Worm (Caenorhabditis elegans) whole organism, L3 larva: ENCODE data around the gene F45E1.1.

Source experiments
- R02D3.7 ChIP-seq: fragments of 150-350 bp; optimal IDR thresholded peaks from 2 replicates; lab custom pipeline; 2014; ENCODE audit warnings: missing biosample characterization, missing genetic modification characterization
- ZK546.5 ChIP-seq: sonication (generic microtip); optimal IDR thresholded peaks from 2 replicates; lab custom pipeline; 2017; ENCODE audit warnings: missing biosample characterization, missing genetic modification characterization
- aly-2 ChIP-seq: fragments of 150-350 bp; optimal IDR thresholded peaks from 2 replicates; lab custom pipeline; 2014; ENCODE audit warnings: missing biosample characterization, missing genetic modification characterization
- ama-1 ChIP-seq: fragments of 150-350 bp; optimal IDR thresholded peaks from 2 replicates; lab custom pipeline; 2018
- ceh-16 ChIP-seq: sonication (generic microtip); optimal IDR thresholded peaks from 2 replicates; lab custom pipeline; 2017; ENCODE audit warnings: missing biosample characterization, missing genetic modification characterization
- ceh-82 ChIP-seq: fragments of 150-350 bp; optimal IDR thresholded peaks from 2 replicates; lab custom pipeline; 2014; ENCODE audit warnings: missing biosample characterization, missing genetic modification characterization
- daf-12 ChIP-seq: fragments of 150-350 bp; optimal IDR thresholded peaks from 2 replicates; lab custom pipeline; 2014; ENCODE audit warnings: missing biosample characterization, missing genetic modification reagents, missing genetic modification characterization
- egl-27 ChIP-seq: sonication (generic microtip); optimal IDR thresholded peaks from 4 replicates; lab custom pipeline; 2017; ENCODE audit warnings: missing biosample characterization, missing genetic modification reagents, missing genetic modification characterization
- egl-5 ChIP-seq: fragments of 150-350 bp; optimal IDR thresholded peaks from 2 replicates; lab custom pipeline; 2017; ENCODE audit warnings: missing biosample characterization, missing genetic modification reagents, missing genetic modification characterization, inconsistent platforms
- elt-2 ChIP-seq: sonication (generic microtip); optimal IDR thresholded peaks from 2 replicates; lab custom pipeline; 2016; ENCODE audit warnings: missing genetic modification reagents, mild to moderate bottlenecking, missing genetic modification characterization, missing compliant biosample characterization
- elt-3 ChIP-seq, 3 experiments: fragments of 150-350 bp in 1 of 3; sonication (generic microtip) in 2 of 3; optimal IDR thresholded peaks; 2 replicates in 2 of 3; 4 replicates in 1 of 3; lab custom pipeline; 2014 to 2017; ENCODE audit warnings: missing biosample characterization in 3 of 3, missing genetic modification characterization in 3 of 3
- eor-1 ChIP-seq, 2 experiments: fragments of 150-350 bp; optimal IDR thresholded peaks; 2 replicates each; lab custom pipeline; 2014 to 2018; ENCODE audit warnings: missing biosample characterization in 2 of 2, missing genetic modification characterization in 2 of 2
- fkh-10 ChIP-seq: sonication (generic microtip); optimal IDR thresholded peaks from 2 replicates; lab custom pipeline; 2017; ENCODE audit warnings: missing biosample characterization, missing genetic modification reagents, missing genetic modification characterization
- fkh-2 ChIP-seq: fragments of 150-350 bp; optimal IDR thresholded peaks from 2 replicates; lab custom pipeline; 2014; ENCODE audit warnings: missing biosample characterization, missing genetic modification reagents, missing genetic modification characterization
- hmg-11 ChIP-seq: sonication (generic microtip); optimal IDR thresholded peaks from 2 replicates; lab custom pipeline; 2016; ENCODE audit warnings: missing genetic modification characterization, missing compliant biosample characterization
- jun-1 ChIP-seq: fragments of 150-350 bp; optimal IDR thresholded peaks from 2 replicates; lab custom pipeline; 2014; ENCODE audit warnings: missing biosample characterization, missing genetic modification reagents, missing genetic modification characterization
- lin-15B ChIP-seq: fragments of 150-350 bp; optimal IDR thresholded peaks from 2 replicates; lab custom pipeline; 2014; ENCODE audit warnings: missing biosample characterization, missing genetic modification characterization
- lin-39 ChIP-seq: fragments of 150-350 bp; optimal IDR thresholded peaks from 2 replicates; lab custom pipeline; 2018; ENCODE audit warnings: missing biosample characterization, missing genetic modification reagents, missing genetic modification characterization
- lsy-12 ChIP-seq: sonication (generic microtip); optimal IDR thresholded peaks from 2 replicates; lab custom pipeline; 2016; ENCODE audit warnings: mild to moderate bottlenecking, missing genetic modification characterization, missing compliant biosample characterization
- mdl-1 ChIP-seq: fragments of 150-350 bp; optimal IDR thresholded peaks from 2 replicates; lab custom pipeline; 2014; ENCODE audit warnings: missing biosample characterization, missing genetic modification characterization
- mml-1 ChIP-seq: fragments of 150-350 bp; sonication (generic microtip); optimal IDR thresholded peaks from 3 replicates; lab custom pipeline; 2014; ENCODE audit warnings: missing biosample characterization, missing genetic modification characterization
- nfya-1 ChIP-seq: sonication (generic microtip); optimal IDR thresholded peaks from 2 replicates; lab custom pipeline; 2017; ENCODE audit warnings: missing genetic modification characterization, mild to moderate bottlenecking, missing compliant biosample characterization, antibody characterized with exemption, moderate library complexity; ENCODE audit not compliant: insufficient read depth
- nhr-11 ChIP-seq: fragments of 150-350 bp; optimal IDR thresholded peaks from 2 replicates; lab custom pipeline; 2014; ENCODE audit warnings: missing biosample characterization, missing genetic modification characterization
- nhr-12 ChIP-seq: fragments of 150-350 bp; optimal IDR thresholded peaks from 2 replicates; lab custom pipeline; 2014; ENCODE audit warnings: missing biosample characterization, missing genetic modification characterization
- nhr-23 ChIP-seq: fragments of 150-350 bp; optimal IDR thresholded peaks from 2 replicates; lab custom pipeline; 2014; ENCODE audit warnings: missing biosample characterization, missing genetic modification reagents, missing genetic modification characterization
- nhr-237 ChIP-seq: fragments of 150-350 bp; optimal IDR thresholded peaks from 2 replicates; lab custom pipeline; 2014; ENCODE audit warnings: missing biosample characterization, missing genetic modification characterization
- nhr-25 ChIP-seq: sonication (generic microtip); optimal IDR thresholded peaks from 2 replicates; lab custom pipeline; 2017; ENCODE audit warnings: missing biosample characterization, missing genetic modification characterization
- nhr-43 ChIP-seq: sonication (generic microtip); optimal IDR thresholded peaks from 2 replicates; lab custom pipeline; 2016; ENCODE audit warnings: mild to moderate bottlenecking, missing genetic modification characterization, missing compliant biosample characterization; ENCODE audit not compliant: poor library complexity, severe bottlenecking
- nhr-67 ChIP-seq: fragments of 150-350 bp; optimal IDR thresholded peaks from 2 replicates; lab custom pipeline; 2014; ENCODE audit warnings: missing biosample characterization, missing genetic modification characterization
- nhr-76 ChIP-seq: fragments of 150-350 bp; sonication (generic microtip); optimal IDR thresholded peaks from 5 replicates; lab custom pipeline; 2014; ENCODE audit warnings: missing biosample characterization, missing genetic modification characterization
- nhr-77 ChIP-seq: fragments of 150-350 bp; optimal IDR thresholded peaks from 2 replicates; lab custom pipeline; 2014; ENCODE audit warnings: missing biosample characterization, missing genetic modification characterization
- pha-4 ChIP-seq: fragments of 150-350 bp; optimal IDR thresholded peaks from 2 replicates; lab custom pipeline; 2014; ENCODE audit warnings: missing biosample characterization, missing genetic modification reagents, missing genetic modification characterization
- pqm-1 ChIP-seq: fragments of 150-350 bp; optimal IDR thresholded peaks from 2 replicates; lab custom pipeline; 2017; ENCODE audit warnings: missing biosample characterization, missing genetic modification characterization, inconsistent platforms
- sea-2 ChIP-seq: fragments of 150-350 bp; sonication (generic microtip); optimal IDR thresholded peaks from 4 replicates; lab custom pipeline; 2014; ENCODE audit warnings: missing biosample characterization, missing genetic modification reagents, missing genetic modification characterization
- skn-1 ChIP-seq: fragments of 150-350 bp; optimal IDR thresholded peaks from 2 replicates; lab custom pipeline; 2014; ENCODE audit warnings: missing biosample characterization, missing genetic modification characterization
- snpc-4 ChIP-seq: fragments of 150-350 bp; optimal IDR thresholded peaks from 2 replicates; lab custom pipeline; 2014; ENCODE audit warnings: missing biosample characterization, missing genetic modification characterization
- tbx-2 ChIP-seq: sonication (generic microtip); optimal IDR thresholded peaks from 2 replicates; lab custom pipeline; 2016; ENCODE audit warnings: mild to moderate bottlenecking, missing genetic modification characterization, missing compliant biosample characterization
- unc-39 ChIP-seq: sonication (generic microtip); optimal IDR thresholded peaks from 4 replicates; lab custom pipeline; 2017; ENCODE audit warnings: missing biosample characterization, missing genetic modification characterization
- zag-1 ChIP-seq: fragments of 150-350 bp; optimal IDR thresholded peaks from 2 replicates; lab custom pipeline; 2014; ENCODE audit warnings: missing biosample characterization, missing genetic modification characterization
- ztf-11 ChIP-seq: fragments of 150-350 bp; optimal IDR thresholded peaks from 2 replicates; lab custom pipeline; 2014; ENCODE audit warnings: missing biosample characterization, missing genetic modification characterization

F45E1.1 gene

DNA sequence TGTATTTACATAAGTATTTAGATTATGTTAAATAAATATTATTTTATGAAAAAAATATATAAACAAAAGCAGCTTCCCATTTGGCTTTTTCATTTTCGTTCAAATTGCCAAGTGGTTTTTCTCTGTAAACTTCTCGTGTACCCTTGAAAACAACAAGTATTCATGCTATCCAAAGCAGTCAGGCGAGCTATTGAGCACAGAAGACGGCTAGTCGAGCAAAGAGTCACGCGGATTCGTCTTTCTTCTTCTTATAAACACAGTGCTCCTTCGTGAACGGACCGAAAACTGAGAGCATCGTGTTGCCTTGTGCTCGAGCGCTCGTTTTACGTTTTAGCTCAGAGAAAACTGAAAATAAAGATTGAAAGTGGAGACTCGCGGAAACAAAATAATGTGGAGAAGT lies 12.4 kb downstream of the F45E1.1 start:
- TF ChIP-seq lin-39 (tag; lab: Kevin White, UChicago) = no peak
- TF ChIP-seq nhr-67 (tag; lab: Kevin White, UChicago) = no peak
- peak; percentile 12 for TF ChIP-seq nfya-1
- TF ChIP-seq nhr-76 (tag; lab: Kevin White, UChicago) = no peak

DNA sequence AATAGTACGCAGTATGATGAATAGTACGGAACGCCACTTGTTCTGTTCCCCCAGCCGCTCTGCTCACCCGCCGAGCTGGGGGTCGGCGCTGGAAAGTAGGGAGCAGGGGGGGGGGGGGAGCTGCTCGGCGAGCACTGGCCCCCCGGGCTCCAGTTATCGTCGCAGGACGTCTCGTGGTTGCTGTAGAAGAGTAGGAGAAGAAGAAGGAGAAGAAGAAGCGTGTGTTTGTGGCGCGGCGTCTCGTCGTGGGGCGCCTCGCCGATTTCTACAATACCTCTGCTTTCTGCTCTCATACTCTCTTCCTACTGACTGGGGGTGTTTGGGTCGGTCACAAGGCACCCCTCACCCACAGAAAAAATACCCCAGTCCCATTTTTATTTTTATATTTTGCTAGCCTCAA lies 13.8 kb downstream of the F45E1.1 start:
- TF ChIP-seq nfya-1 (peak; percentile 69), mdl-1 (tag; lab: Kevin White, UChicago) (peak; percentile 4), lsy-12 (tag; lab: Kevin White, UChicago) (peak; percentile 46), pha-4 (peak; percentile 26), nhr-25 (tag; lab: Kevin White, UChicago) (no peak), jun-1 (tag; lab: Kevin White, UChicago) (no peak), hmg-11 (tag; lab: Kevin White, UChicago) (peak; percentile 81), fkh-10 (peak; percentile 24), nhr-237 (tag; lab: Kevin White, UChicago) (no peak), lin-39 (tag; lab: Kevin White, UChicago) (peak; percentile 76)
- TF ChIP-seq, all 47 proteins: peak for 7

DNA sequence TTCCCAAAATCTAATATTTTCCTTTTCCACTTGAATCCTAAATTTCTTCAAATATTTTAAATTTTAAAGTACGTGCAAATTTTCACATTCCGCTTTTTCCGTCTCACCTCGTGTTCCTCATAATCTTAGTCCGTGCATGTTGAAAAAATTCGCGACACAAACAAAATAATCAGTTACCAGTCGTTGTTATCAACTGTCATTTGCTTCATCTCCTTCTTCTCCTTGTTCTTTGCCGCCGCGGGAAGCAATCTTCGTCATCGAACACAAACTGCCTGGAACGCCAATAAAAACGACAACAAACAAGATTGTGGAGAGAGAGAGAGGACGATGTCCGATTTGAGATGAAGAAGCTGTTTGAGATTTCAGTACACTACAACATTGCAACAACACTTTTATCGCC lies 14.3 kb downstream of the F45E1.1 start, which contains the start of gene C34D10.5:
Gene C34D10.5 (plus strand): TSS at position 269 of the 400 bp plus-strand sequence.
- no peak for TF ChIP-seq ceh-16 (tag; lab: Kevin White, UChicago)
- no peak for TF ChIP-seq elt-3 (tag; optimal IDR thresholded peaks at IDR 0.05; lab: Kevin White, UChicago)
- TF ChIP-seq lin-15B (tag; lab: Kevin White, UChicago) = no peak
- peak; percentile 7 for TF ChIP-seq pqm-1 (tag; lab: Kevin White, UChicago)
- peak; percentile 48 for TF ChIP-seq ama-1
- peak; percentile 60 for TF ChIP-seq elt-2
- TF ChIP-seq zag-1 (tag; lab: Kevin White, UChicago) = no peak
- no peak for TF ChIP-seq tbx-2
- no peak for TF ChIP-seq nhr-25 (tag; lab: Kevin White, UChicago)
- TF ChIP-seq aly-2 (tag; lab: Kevin White, UChicago) = no peak
- TF ChIP-seq fkh-10 = no peak
- TF ChIP-seq skn-1 (tag; lab: Kevin White, UChicago) = no peak

DNA sequence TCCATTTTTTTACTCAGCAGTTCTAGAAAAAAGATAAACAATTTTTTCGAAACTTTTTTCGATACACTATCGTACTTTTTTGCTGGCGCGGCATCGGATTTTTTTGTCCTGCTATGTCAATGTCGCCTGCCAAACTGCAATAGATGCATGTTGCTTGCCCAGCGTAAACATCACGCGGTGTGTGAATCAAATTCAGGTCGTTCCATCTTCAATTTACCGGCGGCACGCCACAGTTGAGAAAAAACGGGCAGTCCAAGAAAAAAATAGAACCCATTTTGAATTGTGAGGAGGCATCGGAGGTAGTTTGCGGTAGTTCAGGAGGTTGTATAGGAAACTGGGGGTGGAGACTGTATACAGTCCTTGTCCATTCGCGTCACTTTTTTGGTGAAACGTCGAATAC lies 15.0 kb downstream of the F45E1.1 start:
- TF ChIP-seq jun-1 (tag; lab: Kevin White, UChicago) = peak; percentile 30
- peak; percentile 7 for TF ChIP-seq nhr-23 (tag; lab: Kevin White, UChicago)
- TF ChIP-seq nhr-25 (tag; lab: Kevin White, UChicago) = peak; percentile 31
- TF ChIP-seq ceh-16 (tag; lab: Kevin White, UChicago) = no peak
- TF ChIP-seq egl-5 (tag; lab: Kevin White, UChicago) = peak; percentile 7
- peak; percentile 91 for TF ChIP-seq pha-4
- TF ChIP-seq fkh-2 (tag; lab: Kevin White, UChicago) = no peak
- no peak for TF ChIP-seq nhr-67 (tag; lab: Kevin White, UChicago)
- TF ChIP-seq elt-2 = peak; percentile 24
- peak; percentile 93 for TF ChIP-seq ama-1
- TF ChIP-seq lin-15B (tag; lab: Kevin White, UChicago) = no peak

DNA sequence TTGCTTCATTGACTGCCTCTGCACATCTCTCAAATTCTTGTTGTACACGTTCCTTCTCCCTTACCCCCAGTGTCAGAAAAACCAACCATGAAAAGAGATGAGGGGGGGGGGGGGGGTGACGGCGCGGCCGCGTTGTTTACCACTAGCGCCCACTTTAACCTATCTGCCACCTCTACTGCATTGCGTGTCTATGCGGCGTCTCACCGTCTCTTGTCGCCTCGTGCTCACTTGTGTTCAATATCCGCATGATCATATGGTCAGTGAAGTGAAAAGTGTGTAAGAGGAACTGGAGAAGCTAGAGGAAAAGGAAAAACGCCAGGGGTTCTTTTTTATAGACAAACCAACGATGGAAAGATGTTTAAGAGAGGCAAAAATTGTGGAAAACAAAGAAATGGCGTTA lies 16.2 kb downstream of the F45E1.1 start:
- TF ChIP-seq nhr-77 (tag; lab: Kevin White, UChicago) (peak; percentile 64), zag-1 (tag; lab: Kevin White, UChicago) (no peak), nhr-11 (tag; lab: Kevin White, UChicago) (no peak), nfya-1 (peak; percentile 89), egl-27 (tag; lab: Kevin White, UChicago) (no peak), elt-2 (peak; percentile 77), daf-12 (no peak), nhr-237 (tag; lab: Kevin White, UChicago) (no peak), lin-15B (tag; lab: Kevin White, UChicago) (peak; percentile 10), nhr-67 (tag; lab: Kevin White, UChicago) (no peak), lsy-12 (tag; lab: Kevin White, UChicago) (peak; percentile 89), egl-5 (tag; lab: Kevin White, UChicago) (peak; percentile 94), nhr-76 (tag; lab: Kevin White, UChicago) (peak; percentile 11), tbx-2 (peak; percentile 55), mml-1 (no peak), nhr-23 (tag; lab: Kevin White, UChicago) (peak; percentile 65), R02D3.7 (tag; lab: Kevin White, UChicago) (no peak), ceh-16 (tag; lab: Kevin White, UChicago) (no peak), elt-3 (tag; optimal IDR thresholded peaks at IDR 0.05; lab: Kevin White, UChicago) (no peak), hmg-11 (tag; lab: Kevin White, UChicago) (peak; percentile 84), fkh-2 (tag; lab: Kevin White, UChicago) (no peak), skn-1 (tag; lab: Kevin White, UChicago) (peak; percentile 23), nhr-12 (tag; lab: Kevin White, UChicago) (no peak), ama-1 (peak; percentile 91), nhr-25 (tag; lab: Kevin White, UChicago) (peak; percentile 66), ztf-11 (no peak), nhr-43 (tag; lab: Kevin White, UChicago) (peak; percentile 47), ZK546.5 (tag; lab: Kevin White, UChicago) (no peak), pha-4 (peak; percentile 98), ceh-82 (peak; percentile 30), jun-1 (tag; lab: Kevin White, UChicago) (peak; percentile 91), unc-39 (tag; lab: Kevin White, UChicago) (no peak), sea-2 (GFP tag; lab: Kevin White, UChicago) (no peak), mdl-1 (tag; lab: Kevin White, UChicago) (peak; percentile 87), snpc-4 (peak; percentile 32), lin-39 (tag; lab: Kevin White, UChicago) (peak; percentile 93), eor-1 (tag; optimal IDR thresholded peaks at IDR 0.05; lab: Kevin White, UChicago) (peak in 1 of 2 experiments; percentile 14)
